Fruit fly (Drosophila melanogaster) whole organism, embryonic: ENCODE measurements around the gene Grasp65.
A peak's percentile ranks its signal among the peaks of the same experiment; 100 is the strongest.

ENCODE experiments used
- ATbp ChIP-seq: fragments of 200-800 bp; sonication (Bioruptor generic); optimal IDR thresholded peaks from 2 replicates; lab custom pipeline; 2017; ENCODE audit warnings: missing biosample characterization, mild to moderate bottlenecking, missing genetic modification characterization, missing genetic modification reagents
- CG10431 ChIP-seq: fragments of 200-800 bp; sonication (Bioruptor generic); optimal IDR thresholded peaks from 3 replicates; lab custom pipeline; 2018; ENCODE audit warnings: missing biosample characterization, mild to moderate bottlenecking, missing genetic modification characterization
- CG11085 ChIP-seq: fragments of 200-800 bp; sonication (Bioruptor generic); IDR thresholded peaks from 2 replicates; pipeline ENCODE4 v1.3.6; 2022; ENCODE audit warnings: missing biosample characterization, missing genetic modification characterization
- CG13624 ChIP-seq: fragments of 200-800 bp; sonication (Bioruptor generic); optimal IDR thresholded peaks from 2 replicates; lab custom pipeline; 2016; ENCODE audit warnings: missing biosample characterization, missing genetic modification characterization
- CG13775 ChIP-seq: fragments of 200-800 bp; sonication (Bioruptor generic); optimal IDR thresholded peaks from 3 replicates; lab custom pipeline; 2017; ENCODE audit warnings: missing biosample characterization, mild to moderate bottlenecking, missing genetic modification characterization
- CG14965 ChIP-seq: fragments of 200-800 bp; sonication (Bioruptor generic); optimal IDR thresholded peaks from 2 replicates; lab custom pipeline; 2016; ENCODE audit warnings: missing biosample characterization, missing genetic modification characterization, borderline replicate concordance
- CG15073 ChIP-seq: fragments of 200-800 bp; sonication (Bioruptor generic); optimal IDR thresholded peaks from 2 replicates; lab custom pipeline; 2016; ENCODE audit warnings: missing biosample characterization, missing genetic modification characterization
- CG15269 ChIP-seq: fragments of 200-800 bp; sonication (Bioruptor generic); optimal IDR thresholded peaks from 2 replicates; lab custom pipeline; 2018; ENCODE audit warnings: missing biosample characterization, mild to moderate bottlenecking, missing genetic modification characterization, moderate library complexity
- CG17361 ChIP-seq: fragments of 200-800 bp; sonication (Bioruptor generic); IDR thresholded peaks from 3 replicates; pipeline ENCODE4 v1.3.6; 2022; ENCODE audit warnings: missing biosample characterization, missing genetic modification characterization
- CG17568 ChIP-seq: fragments of 200-800 bp; sonication (Bioruptor generic); optimal IDR thresholded peaks from 2 replicates; lab custom pipeline; 2018; ENCODE audit warnings: missing biosample characterization, mild to moderate bottlenecking, missing genetic modification characterization, moderate library complexity
- CG2202 ChIP-seq: fragments of 200-800 bp; sonication (Bioruptor generic); optimal IDR thresholded peaks from 2 replicates; lab custom pipeline; 2018; ENCODE audit warnings: missing biosample characterization, mild to moderate bottlenecking, missing genetic modification characterization
- CG2678 ChIP-seq: fragments of 200-800 bp; sonication (Bioruptor generic); optimal IDR thresholded peaks from 3 replicates; lab custom pipeline; 2019; ENCODE audit warnings: missing biosample characterization, mild to moderate bottlenecking, missing genetic modification characterization, moderate library complexity
- CG2875 ChIP-seq: fragments of 200-800 bp; sonication (Bioruptor generic); optimal IDR thresholded peaks from 2 replicates; lab custom pipeline; 2017; ENCODE audit warnings: missing biosample characterization, mild to moderate bottlenecking, missing genetic modification characterization, missing genetic modification reagents
- CG30431 ChIP-seq: fragments of 200-800 bp; sonication (Bioruptor generic); optimal IDR thresholded peaks from 2 replicates; lab custom pipeline; 2017; ENCODE audit warnings: missing biosample characterization, missing genetic modification characterization
- CG31224 ChIP-seq: fragments of 200-800 bp; sonication (Bioruptor generic); IDR thresholded peaks from 2 replicates; pipeline ENCODE4 v1.3.6; 2022; ENCODE audit warnings: missing biosample characterization, missing genetic modification characterization
- CG6175 ChIP-seq: fragments of 200-800 bp; sonication (Bioruptor generic); IDR thresholded peaks from 3 replicates; pipeline ENCODE4 v1.3.6; 2022; ENCODE audit warnings: missing biosample characterization, missing genetic modification characterization
- CG6854 ChIP-seq: fragments of 200-800 bp; sonication (Bioruptor generic); optimal IDR thresholded peaks from 3 replicates; lab custom pipeline; 2017; ENCODE audit warnings: missing biosample characterization, mild to moderate bottlenecking, missing genetic modification characterization
- CG7271 ChIP-seq: fragments of 200-800 bp; sonication (Bioruptor generic); optimal IDR thresholded peaks from 2 replicates; lab custom pipeline; 2018; ENCODE audit warnings: missing biosample characterization, mild to moderate bottlenecking, missing genetic modification characterization, moderate library complexity
- CkIIα-i1 ChIP-seq: fragments of 200-800 bp; sonication (Bioruptor generic); IDR thresholded peaks from 2 replicates; pipeline ENCODE4 v1.3.6; 2022; ENCODE audit warnings: missing biosample characterization, missing genetic modification characterization
- CrebB ChIP-seq: fragments of 200-800 bp; sonication (Bioruptor generic); optimal IDR thresholded peaks from 3 replicates; lab custom pipeline; 2018; ENCODE audit warnings: missing biosample characterization, mild to moderate bottlenecking, missing genetic modification characterization
- HLH3B ChIP-seq: fragments of 200-800 bp; sonication (Bioruptor generic); IDR thresholded peaks from 2 replicates; pipeline ENCODE4 v1.3.6; 2022; ENCODE audit warnings: missing biosample characterization, missing genetic modification characterization
- Hey ChIP-seq: fragments of 200-800 bp; sonication (Bioruptor generic); optimal IDR thresholded peaks from 3 replicates; lab custom pipeline; 2018; ENCODE audit warnings: missing biosample characterization, mild to moderate bottlenecking, missing genetic modification characterization
- HmgD ChIP-seq: fragments of 200-800 bp; sonication (Bioruptor generic); optimal IDR thresholded peaks from 3 replicates; lab custom pipeline; 2016; ENCODE audit warnings: missing biosample characterization, missing genetic modification characterization
- Hmx ChIP-seq: fragments of 200-800 bp; sonication (Bioruptor generic); optimal IDR thresholded peaks from 2 replicates; lab custom pipeline; 2016; ENCODE audit warnings: missing biosample characterization, missing genetic modification characterization
- Nf-YA ChIP-seq: fragments of 200-800 bp; sonication (Bioruptor generic); IDR thresholded peaks from 2 replicates; pipeline ENCODE4 v1.3.6; 2022; ENCODE audit warnings: missing biosample characterization, missing genetic modification characterization
- Rx ChIP-seq: fragments of 200-800 bp; sonication (Bioruptor generic); IDR thresholded peaks from 2 replicates; pipeline ENCODE4 v1.3.6; 2022; ENCODE audit warnings: missing biosample characterization, missing genetic modification characterization
- Scr ChIP-seq: fragments of 200-800 bp; sonication (Bioruptor generic); IDR thresholded peaks from 2 replicates; pipeline ENCODE4 v1.3.6; 2022; ENCODE audit warnings: missing biosample characterization, missing genetic modification characterization; ENCODE audit not compliant: partially characterized antibody
- Stat92E ChIP-seq, 3 experiments: fragments of >200 bp in 2 of 3; fragments of 200-800 bp in 1 of 3; sonication (Bioruptor generic) in 1 of 3; optimal IDR thresholded peaks; 2 replicates each; lab custom pipeline; 2017 to 2019; ENCODE audit warnings: missing biosample characterization in 3 of 3, missing genetic modification characterization in 3 of 3, mild to moderate bottlenecking in 1 of 3, moderate library complexity in 1 of 3
- Tbp ChIP-seq: fragments of >200 bp; optimal IDR thresholded peaks from 2 replicates; lab custom pipeline; 2018; ENCODE audit warnings: missing biosample characterization, missing genetic modification characterization
- ara ChIP-seq: fragments of 200-800 bp; sonication (Bioruptor generic); IDR thresholded peaks from 2 replicates; pipeline ENCODE4 v1.3.6; 2022; ENCODE audit warnings: missing biosample characterization, missing genetic modification characterization
- ci ChIP-seq: fragments of 200-800 bp; sonication (Bioruptor generic); IDR thresholded peaks from 3 replicates; pipeline ENCODE4 v1.3.6; 2022; ENCODE audit warnings: missing biosample characterization, missing genetic modification characterization
- crp ChIP-seq, 2 experiments: fragments of 200-800 bp; sonication (Bioruptor generic); optimal IDR thresholded peaks; 2 replicates in 1 of 2; 3 replicates in 1 of 2; lab custom pipeline; 2017; ENCODE audit warnings: missing biosample characterization in 2 of 2, missing genetic modification characterization in 2 of 2, mild to moderate bottlenecking in 1 of 2, moderate library complexity in 1 of 2
- dmrt11E ChIP-seq: fragments of 200-800 bp; sonication (Bioruptor generic); optimal IDR thresholded peaks from 3 replicates; lab custom pipeline; 2018; ENCODE audit warnings: missing biosample characterization, mild to moderate bottlenecking, missing genetic modification characterization, moderate library complexity
- ewg ChIP-seq: fragments of 200-800 bp; sonication (Bioruptor generic); optimal IDR thresholded peaks from 3 replicates; lab custom pipeline; 2017; ENCODE audit warnings: mild to moderate bottlenecking, missing biosample characterization, missing genetic modification reagents, missing genetic modification characterization
- fd96Cb ChIP-seq: fragments of 200-800 bp; sonication (Bioruptor generic); optimal IDR thresholded peaks from 2 replicates; lab custom pipeline; 2018; ENCODE audit warnings: missing biosample characterization, mild to moderate bottlenecking, missing genetic modification characterization, moderate library complexity
- gcm ChIP-seq: fragments of 200-800 bp; sonication (Bioruptor generic); optimal IDR thresholded peaks from 2 replicates; lab custom pipeline; 2019; ENCODE audit warnings: missing biosample characterization, mild to moderate bottlenecking, missing genetic modification characterization, moderate library complexity
- gfzf ChIP-seq: fragments of 200-800 bp; sonication (Bioruptor generic); optimal IDR thresholded peaks from 2 replicates; lab custom pipeline; 2016; ENCODE audit warnings: missing biosample characterization, mild to moderate bottlenecking, missing genetic modification characterization, moderate library complexity
- ham ChIP-seq: fragments of 200-800 bp; sonication (Bioruptor generic); IDR thresholded peaks from 2 replicates; pipeline ENCODE4 v1.3.6; 2022; ENCODE audit warnings: missing biosample characterization, missing genetic modification characterization
- hbn ChIP-seq: fragments of 200-800 bp; sonication (Bioruptor generic); IDR thresholded peaks from 2 replicates; pipeline ENCODE4 v1.3.6; 2022; ENCODE audit warnings: missing biosample characterization, missing genetic modification characterization; ENCODE audit not compliant: partially characterized antibody
- inv ChIP-seq: fragments of 200-800 bp; sonication (Bioruptor generic); IDR thresholded peaks from 2 replicates; pipeline ENCODE4 v1.3.6; 2022; ENCODE audit warnings: missing biosample characterization, missing genetic modification characterization; ENCODE audit not compliant: partially characterized antibody
- lab ChIP-seq: fragments of 200-800 bp; sonication (Bioruptor generic); optimal IDR thresholded peaks from 3 replicates; lab custom pipeline; 2017; ENCODE audit warnings: missing biosample characterization, missing genetic modification characterization, mild to moderate bottlenecking, moderate library complexity, missing genetic modification reagents
- pho ChIP-seq: fragments of 200-800 bp; sonication (Bioruptor generic); optimal IDR thresholded peaks from 2 replicates; lab custom pipeline; 2016; ENCODE audit warnings: missing biosample characterization, missing genetic modification characterization
- repo ChIP-seq: fragments of 200-800 bp; sonication (Bioruptor generic); optimal IDR thresholded peaks from 2 replicates; lab custom pipeline; 2016; ENCODE audit warnings: missing biosample characterization, missing genetic modification characterization
- seq ChIP-seq: fragments of 200-800 bp; sonication (Bioruptor generic); IDR thresholded peaks from 2 replicates; pipeline ENCODE4 v1.3.6; 2022; ENCODE audit warnings: missing biosample characterization, missing genetic modification characterization
- ttk ChIP-seq: fragments of 200-800 bp; sonication (Bioruptor generic); IDR thresholded peaks from 2 replicates; pipeline ENCODE4 v2.1.2; 2022; ENCODE audit warnings: missing biosample characterization, missing genetic modification characterization
- tup ChIP-seq: fragments of 200-800 bp; sonication (Bioruptor generic); optimal IDR thresholded peaks from 2 replicates; lab custom pipeline; 2016; ENCODE audit warnings: missing biosample characterization, mild to moderate bottlenecking, missing genetic modification characterization, moderate library complexity
- unc-4 ChIP-seq: fragments of 200-800 bp; sonication (Bioruptor generic); IDR thresholded peaks from 2 replicates; pipeline ENCODE4 v1.3.6; 2022; ENCODE audit warnings: missing biosample characterization, missing genetic modification characterization; ENCODE audit not compliant: partially characterized antibody

Grasp65 gene

dm6 chr3L:19902560-19903399, 22.0 kb upstream of the Grasp65 start (continued):
- TF ChIP-seq CG30431 (GFP tag; lab: Kevin White, UChicago) (peak; percentile 84), ewg (GFP tag; lab: Kevin White, UChicago) (peak; percentile 84), CG2202 (tag; lab: Kevin White, UChicago) (peak; percentile 78), seq (GFP tag; lab: Robert Waterston, UW) (peak; percentile 96), ham (peak; percentile 91; the same call in 1 of the 2 replicates), HmgD (GFP tag; lab: Kevin White, UChicago) (peak; percentile 77), HLH3B (GFP tag; lab: Robert Waterston, UW) (peak; percentile 96), CG13775 (GFP tag; lab: Kevin White, UChicago) (peak; percentile 87), ATbp (GFP tag; lab: Kevin White, UChicago) (peak; percentile 85), lab (GFP tag; lab: Kevin White, UChicago) (peak; percentile 97), CkIIα-i1 (GFP tag; lab: Robert Waterston, UW) (peak; percentile 89; the same call in 1 of the 2 replicates), Hey (peak; percentile 47), hbn (GFP tag; lab: Robert Waterston, UW) (no peak), CG17361 (GFP tag; lab: Robert Waterston, UW) (peak; percentile 72), CG2875 (GFP tag; lab: Kevin White, UChicago) (peak; percentile 89), CG2678 (peak; percentile 97), Hmx (GFP tag; lab: Kevin White, UChicago) (no peak), CG6854 (peak; percentile 93), CrebB (tag; lab: Kevin White, UChicago) (peak; percentile 95), Stat92E (GFP tag; optimal IDR thresholded peaks at IDR 0.05; lab: Kevin White, UChicago) (peak in 1 of 3 experiments; percentile 79), CG6175 (peak; percentile 94), gcm (GFP tag; lab: Kevin White, UChicago) (peak; percentile 89), CG15073 (GFP tag; lab: Kevin White, UChicago) (peak; percentile 70), CG15269 (tag; lab: Kevin White, UChicago) (peak; percentile 97), inv (GFP tag; lab: Robert Waterston, UW) (no peak), ci (peak; percentile 96), ara (peak; percentile 89), repo (GFP tag; lab: Kevin White, UChicago) (peak; percentile 93), pho (GFP tag; lab: Kevin White, UChicago) (peak; percentile 96), CG11085 (GFP tag; lab: Robert Waterston, UW) (peak; percentile 91), tup (GFP tag; lab: Kevin White, UChicago) (peak; percentile 90), CG31224 (GFP tag; lab: Robert Waterston, UW) (peak; percentile 88), dmrt11E (tag; lab: Kevin White, UChicago) (peak; percentile 81), CG14965 (GFP tag; lab: Kevin White, UChicago) (peak; percentile 77), CG13624 (GFP tag; lab: Kevin White, UChicago) (peak; percentile 97), Rx (peak; percentile 94), CG10431 (GFP tag; lab: Kevin White, UChicago) (peak; percentile 70), unc-4 (GFP tag; lab: Robert Waterston, UW) (no peak), Tbp (GFP tag; lab: Kevin White, UChicago) (no peak), gfzf (GFP tag; lab: Kevin White, UChicago) (peak; percentile 4), ttk (GFP tag; lab: Robert Waterston, UW) (peak; percentile 96; the same call in 1 of the 2 replicates), CG17568 (GFP tag; lab: Kevin White, UChicago) (peak; percentile 85), crp (GFP tag; optimal IDR thresholded peaks at IDR 0.05; lab: Kevin White, UChicago) (peak in 1 of 2 experiments; percentile 57), CG7271 (tag; lab: Kevin White, UChicago) (peak; percentile 51), fd96Cb (tag; lab: Kevin White, UChicago) (peak; percentile 87), Scr (GFP tag; lab: Robert Waterston, UW) (no peak), Nf-YA (GFP tag; lab: Robert Waterston, UW) (peak; percentile 67)
